Fruit fly (Drosophila melanogaster) whole organism: ENCODE data around the gene Glt.

Experiments used
- CG8478 ChIP-seq: fragments of >200 bp; optimal IDR thresholded peaks from 2 replicates; lab custom pipeline; 2018; ENCODE audit warnings: inconsistent platforms
- Dll ChIP-seq: fragments of >200 bp; optimal IDR thresholded peaks from 2 replicates; lab custom pipeline; 2017
- EcR ChIP-seq, 2 experiments: fragments of >200 bp; optimal IDR thresholded peaks; 2 replicates each; lab custom pipeline; 2017; ENCODE audit warnings: missing biosample characterization in 2 of 2, missing genetic modification characterization in 2 of 2, missing genetic modification reagents in 2 of 2
- pan ChIP-seq: fragments of >200 bp; optimal IDR thresholded peaks from 2 replicates; lab custom pipeline; 2017
- psq ChIP-seq: fragments of >200 bp; optimal IDR thresholded peaks from 2 replicates; lab custom pipeline; 2017
- usp ChIP-seq: fragments of >200 bp; optimal IDR thresholded peaks from 2 replicates; lab custom pipeline; 2017; ENCODE audit warnings: missing biosample characterization, missing genetic modification characterization, mixed read lengths

dm6 chr2L:8659549-8659948 is 12.9 kb upstream of the Glt start:
- no peak for TF ChIP-seq pan (lab: Kevin White, UChicago)
- TF ChIP-seq EcR (GFP tag; optimal IDR thresholded peaks at IDR 0.05; lab: Kevin White, UChicago) = no peak
- no peak for TF ChIP-seq psq
- no peak for TF ChIP-seq CG8478 (lab: Kevin White, UChicago)
- TF ChIP-seq Dll (lab: Kevin White, UChicago) = no peak
- TF ChIP-seq usp (GFP tag; lab: Kevin White, UChicago) = no peak
